Fruit fly (Drosophila melanogaster) whole organism, embryonic: ENCODE results near the gene CG14818.

ENCODE experiments used
- Asciz ChIP-seq: fragments of 200-800 bp; sonication (Bioruptor generic); optimal IDR thresholded peaks from 2 replicates; lab custom pipeline; 2017; ENCODE audit warnings: missing biosample characterization, mild to moderate bottlenecking, missing genetic modification characterization, missing genetic modification reagents
- CG10209 ChIP-seq: fragments of 200-800 bp; sonication (Bioruptor generic); optimal IDR thresholded peaks from 3 replicates; lab custom pipeline; 2017; ENCODE audit warnings: missing biosample characterization, mild to moderate bottlenecking, missing genetic modification characterization, missing genetic modification reagents
- CG10267 ChIP-seq: fragments of 200-800 bp; sonication (Bioruptor generic); optimal IDR thresholded peaks from 2 replicates; lab custom pipeline; 2018; ENCODE audit warnings: missing biosample characterization, mild to moderate bottlenecking, missing genetic modification characterization, moderate library complexity
- CG11456 ChIP-seq: fragments of 200-800 bp; sonication (Bioruptor generic); IDR thresholded peaks from 3 replicates; pipeline ENCODE4 v1.3.6; 2022; ENCODE audit warnings: missing biosample characterization, missing genetic modification characterization
- CG12744 ChIP-seq: fragments of 200-800 bp; sonication (Bioruptor generic); optimal IDR thresholded peaks from 2 replicates; lab custom pipeline; 2016; ENCODE audit warnings: missing biosample characterization, missing genetic modification characterization
- CG14860 ChIP-seq: fragments of 200-800 bp; sonication (Bioruptor generic); IDR thresholded peaks from 3 replicates; pipeline ENCODE4 v1.3.6; 2022; ENCODE audit warnings: missing biosample characterization, missing genetic modification characterization; ENCODE audit not compliant: partially characterized antibody
- CG15269 ChIP-seq: fragments of 200-800 bp; sonication (Bioruptor generic); optimal IDR thresholded peaks from 2 replicates; lab custom pipeline; 2018; ENCODE audit warnings: missing biosample characterization, mild to moderate bottlenecking, missing genetic modification characterization, moderate library complexity
- CG15479 ChIP-seq: fragments of 200-800 bp; sonication (Bioruptor generic); optimal IDR thresholded peaks from 3 replicates; lab custom pipeline; 2019; ENCODE audit warnings: missing biosample characterization, mild to moderate bottlenecking, missing genetic modification characterization, moderate library complexity
- CG15514 ChIP-seq: fragments of 200-800 bp; sonication (Bioruptor generic); optimal IDR thresholded peaks from 3 replicates; lab custom pipeline; 2017; ENCODE audit warnings: missing biosample characterization, missing genetic modification characterization, mild to moderate bottlenecking, moderate library complexity, missing genetic modification reagents
- CG17186 ChIP-seq: fragments of 200-800 bp; sonication (Bioruptor generic); optimal IDR thresholded peaks from 3 replicates; lab custom pipeline; 2017; ENCODE audit warnings: missing biosample characterization, missing genetic modification reagents, missing genetic modification characterization
- CG18764 ChIP-seq: fragments of 200-800 bp; sonication (Bioruptor generic); optimal IDR thresholded peaks from 3 replicates; lab custom pipeline; 2016; ENCODE audit warnings: missing biosample characterization, missing genetic modification characterization
- CG2129 ChIP-seq: fragments of 200-800 bp; sonication (Bioruptor generic); IDR thresholded peaks from 2 replicates; pipeline ENCODE4 v1.3.6; 2022; ENCODE audit warnings: missing biosample characterization, missing genetic modification characterization; ENCODE audit not compliant: partially characterized antibody
- CG30431 ChIP-seq: fragments of 200-800 bp; sonication (Bioruptor generic); optimal IDR thresholded peaks from 2 replicates; lab custom pipeline; 2017; ENCODE audit warnings: missing biosample characterization, missing genetic modification characterization
- CG33557 ChIP-seq: fragments of 200-800 bp; sonication (Bioruptor generic); optimal IDR thresholded peaks from 2 replicates; lab custom pipeline; 2019; ENCODE audit warnings: missing biosample characterization, mild to moderate bottlenecking, missing genetic modification characterization, moderate library complexity
- CG4328 ChIP-seq: fragments of 200-800 bp; sonication (Bioruptor generic); optimal IDR thresholded peaks from 3 replicates; lab custom pipeline; 2017; ENCODE audit warnings: missing biosample characterization, missing genetic modification reagents, missing genetic modification characterization
- CG6654 ChIP-seq: fragments of 200-800 bp; sonication (Bioruptor generic); optimal IDR thresholded peaks from 2 replicates; lab custom pipeline; 2017; ENCODE audit warnings: missing biosample characterization, mild to moderate bottlenecking, missing genetic modification characterization
- CG6683 ChIP-seq: fragments of 200-800 bp; sonication (Bioruptor generic); optimal IDR thresholded peaks from 2 replicates; lab custom pipeline; 2017; ENCODE audit warnings: missing biosample characterization, mild to moderate bottlenecking, missing genetic modification characterization, missing genetic modification reagents
- CG6791 ChIP-seq: fragments of 200-800 bp; sonication (Bioruptor generic); IDR thresholded peaks from 3 replicates; pipeline ENCODE4 v1.3.6; 2022; ENCODE audit warnings: missing biosample characterization, missing genetic modification characterization; ENCODE audit not compliant: partially characterized antibody
- CG7372 ChIP-seq: fragments of 200-800 bp; sonication (Bioruptor generic); IDR thresholded peaks from 2 replicates; pipeline ENCODE4 v1.3.6; 2022; ENCODE audit warnings: missing biosample characterization, missing genetic modification characterization
- CG9727 ChIP-seq: fragments of 200-800 bp; sonication (Bioruptor generic); optimal IDR thresholded peaks from 3 replicates; lab custom pipeline; 2017; ENCODE audit warnings: missing biosample characterization, mild to moderate bottlenecking, missing genetic modification characterization
- Elba2 ChIP-seq: fragments of 200-800 bp; sonication (Bioruptor generic); optimal IDR thresholded peaks from 3 replicates; lab custom pipeline; 2016; ENCODE audit warnings: missing biosample characterization, missing genetic modification characterization
- Ets65A ChIP-seq: fragments of 200-800 bp; sonication (Bioruptor generic); peaks from one replicate; lab custom pipeline; 2016; ENCODE audit warnings: missing biosample characterization, missing genetic modification characterization
- GATAe ChIP-seq: fragments of 200-800 bp; sonication (Bioruptor generic); conservative IDR thresholded peaks from 2 replicates; pipeline ENCODE4 v1.3.6; 2022; ENCODE audit warnings: missing biosample characterization, missing genetic modification characterization
- HmgZ ChIP-seq: fragments of 200-800 bp; sonication (Bioruptor generic); optimal IDR thresholded peaks from 2 replicates; lab custom pipeline; 2018; ENCODE audit warnings: missing biosample characterization, mild to moderate bottlenecking, missing genetic modification characterization
- MESR4 ChIP-seq: fragments of 200-800 bp; sonication (Bioruptor generic); optimal IDR thresholded peaks from 2 replicates; lab custom pipeline; 2018; ENCODE audit warnings: missing biosample characterization, mild to moderate bottlenecking, missing genetic modification characterization, moderate library complexity
- Opbp ChIP-seq: fragments of 200-800 bp; sonication (Bioruptor generic); IDR thresholded peaks from 3 replicates; pipeline ENCODE4 v1.3.6; 2022; ENCODE audit warnings: missing biosample characterization, missing genetic modification characterization; ENCODE audit not compliant: partially characterized antibody
- Six4 ChIP-seq: fragments of 200-800 bp; sonication (Bioruptor generic); optimal IDR thresholded peaks from 2 replicates; lab custom pipeline; 2016; ENCODE audit warnings: missing biosample characterization, missing genetic modification characterization
- Trl ChIP-seq, 3 experiments: fragments of >200 bp in 2 of 3; fragments of 200-800 bp in 1 of 3; sonication (Bioruptor generic) in 1 of 3; optimal IDR thresholded peaks; 2 replicates in 1 of 3; 3 replicates in 2 of 3; lab custom pipeline; 2016 to 2017; ENCODE audit warnings: missing biosample characterization in 1 of 3, missing genetic modification characterization in 1 of 3
- amos ChIP-seq: fragments of 200-800 bp; sonication (Bioruptor generic); IDR thresholded peaks from 2 replicates; pipeline ENCODE4 v1.3.6; 2022; ENCODE audit warnings: missing biosample characterization, missing genetic modification characterization; ENCODE audit not compliant: partially characterized antibody
- bcd ChIP-seq: fragments of 200-800 bp; sonication (Bioruptor generic); optimal IDR thresholded peaks from 2 replicates; lab custom pipeline; 2017; ENCODE audit warnings: missing biosample characterization, mild to moderate bottlenecking, missing genetic modification characterization
- cas ChIP-seq: fragments of 200-800 bp; sonication (Bioruptor generic); IDR thresholded peaks from 2 replicates; pipeline ENCODE4 v1.3.6; 2022; ENCODE audit warnings: missing biosample characterization, missing genetic modification characterization
- dmrt11E ChIP-seq: fragments of 200-800 bp; sonication (Bioruptor generic); optimal IDR thresholded peaks from 3 replicates; lab custom pipeline; 2018; ENCODE audit warnings: missing biosample characterization, mild to moderate bottlenecking, missing genetic modification characterization, moderate library complexity
- emc ChIP-seq: fragments of 200-800 bp; sonication (Bioruptor generic); optimal IDR thresholded peaks from 2 replicates; lab custom pipeline; 2016; ENCODE audit warnings: missing biosample characterization, missing genetic modification characterization
- ewg ChIP-seq: fragments of 200-800 bp; sonication (Bioruptor generic); optimal IDR thresholded peaks from 3 replicates; lab custom pipeline; 2017; ENCODE audit warnings: mild to moderate bottlenecking, missing biosample characterization, missing genetic modification reagents, missing genetic modification characterization
- hth ChIP-seq: fragments of >200 bp; optimal IDR thresholded peaks from 2 replicates; lab custom pipeline; 2017; ENCODE audit warnings: inconsistent platforms
- jumu ChIP-seq: fragments of 200-800 bp; sonication (Bioruptor generic); optimal IDR thresholded peaks from 3 replicates; lab custom pipeline; 2016; ENCODE audit warnings: missing biosample characterization, missing genetic modification characterization
- kni ChIP-seq: fragments of 200-800 bp; sonication (Bioruptor generic); optimal IDR thresholded peaks from 3 replicates; lab custom pipeline; 2017; ENCODE audit warnings: mild to moderate bottlenecking, missing biosample characterization, missing genetic modification reagents, missing genetic modification characterization
- mam ChIP-seq: fragments of 200-800 bp; sonication (Bioruptor generic); optimal IDR thresholded peaks from 3 replicates; lab custom pipeline; 2016; ENCODE audit warnings: missing biosample characterization, missing genetic modification characterization
- mld ChIP-seq: fragments of 200-800 bp; sonication (Bioruptor generic); IDR thresholded peaks from 3 replicates; pipeline ENCODE4 v1.3.6; 2022; ENCODE audit warnings: missing biosample characterization, missing genetic modification characterization; ENCODE audit not compliant: partially characterized antibody
- peb ChIP-seq: fragments of 200-800 bp; sonication (Bioruptor generic); IDR thresholded peaks from 2 replicates; pipeline ENCODE4 v1.3.6; 2022; ENCODE audit warnings: missing biosample characterization, missing genetic modification characterization
- pfk ChIP-seq: fragments of 200-800 bp; sonication (Bioruptor generic); optimal IDR thresholded peaks from 2 replicates; lab custom pipeline; 2018; ENCODE audit warnings: missing biosample characterization, mild to moderate bottlenecking, missing genetic modification characterization, moderate library complexity
- pita ChIP-seq: fragments of 200-800 bp; sonication (Bioruptor generic); optimal IDR thresholded peaks from 2 replicates; lab custom pipeline; 2017; ENCODE audit warnings: missing biosample characterization, mild to moderate bottlenecking, missing genetic modification characterization
- psq ChIP-seq: fragments of 200-800 bp; sonication (Bioruptor generic); optimal IDR thresholded peaks from 2 replicates; lab custom pipeline; 2017; ENCODE audit warnings: missing biosample characterization, missing genetic modification characterization
- sima ChIP-seq: fragments of 200-800 bp; sonication (Bioruptor generic); optimal IDR thresholded peaks from 2 replicates; lab custom pipeline; 2016; ENCODE audit warnings: missing biosample characterization, missing genetic modification characterization
- tll ChIP-seq, 2 experiments: fragments of 200-800 bp in 1 of 2; fragments of >200 bp in 1 of 2; sonication (Bioruptor generic) in 1 of 2; optimal IDR thresholded peaks; 2 replicates each; lab custom pipeline; 2017 to 2019; ENCODE audit warnings: missing biosample characterization in 2 of 2, missing genetic modification characterization in 2 of 2, mild to moderate bottlenecking in 1 of 2, moderate library complexity in 1 of 2
- trh ChIP-seq: fragments of 200-800 bp; sonication (Bioruptor generic); optimal IDR thresholded peaks from 2 replicates; lab custom pipeline; 2016; ENCODE audit warnings: missing biosample characterization, missing genetic modification characterization
- vnd ChIP-seq: fragments of 200-800 bp; sonication (Bioruptor generic); IDR thresholded peaks from 3 replicates; pipeline ENCODE4 v1.3.6; 2022; ENCODE audit warnings: missing biosample characterization, missing genetic modification characterization; ENCODE audit not compliant: partially characterized antibody
- zf30C ChIP-seq: fragments of 200-800 bp; sonication (Bioruptor generic); optimal IDR thresholded peaks from 3 replicates; lab custom pipeline; 2018; ENCODE audit warnings: missing biosample characterization, mild to moderate bottlenecking, missing genetic modification characterization

Gene CG14818

DNA sequence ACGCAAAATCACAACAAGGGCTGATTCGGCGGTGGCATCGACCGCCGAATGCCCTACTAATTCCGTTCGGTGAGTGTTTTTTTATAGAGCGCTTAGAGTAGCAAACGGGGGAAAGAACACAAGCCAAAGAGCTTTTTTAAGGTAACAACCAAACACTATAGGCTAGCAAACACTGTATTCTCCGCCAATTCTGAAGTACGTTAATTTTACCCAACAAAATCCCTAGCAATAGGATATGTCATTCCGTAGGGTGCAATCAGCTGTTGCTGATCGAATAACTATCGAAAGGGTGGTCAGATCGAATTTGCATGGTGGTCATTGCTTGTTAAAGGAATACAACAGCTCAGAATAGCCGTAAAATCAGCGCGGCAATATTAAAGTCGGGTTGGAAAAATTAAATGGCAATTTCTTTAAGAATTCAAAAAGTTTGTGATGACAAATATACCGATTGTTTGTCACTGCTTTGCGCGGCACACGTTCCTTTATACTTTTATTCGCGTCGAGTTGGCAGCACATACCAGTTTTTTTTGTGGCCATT, 28.2 kb upstream of the CG14818 start, which contains the start of gene mip130 (continued):
- peak; percentile 30; the same call in 1 of the 2 replicates for TF ChIP-seq peb (GFP tag; lab: Robert Waterston, UW)
- peak; percentile 66 for TF ChIP-seq amos (GFP tag; lab: Robert Waterston, UW)
- peak; percentile 34 for TF ChIP-seq dmrt11E
- peak; percentile 88 for TF ChIP-seq Ets65A (GFP tag; lab: Kevin White, UChicago)
- no peak for TF ChIP-seq pfk
- TF ChIP-seq zf30C (GFP tag; lab: Kevin White, UChicago) = no peak
- peak; percentile 44; the same call in 1 of the 3 replicates for TF ChIP-seq Opbp (GFP tag; lab: Robert Waterston, UW)
- TF ChIP-seq Trl (optimal IDR thresholded peaks at IDR 0.05; lab: Kevin White, UChicago) = no peak
- peak; percentile 55 for TF ChIP-seq Trl (GFP tag; optimal IDR thresholded peaks at IDR 0.05; lab: Kevin White, UChicago)
- TF ChIP-seq CG9727 (GFP tag; lab: Kevin White, UChicago) = peak; percentile 52
- TF ChIP-seq Asciz = no peak
- peak; percentile 28 for TF ChIP-seq CG18764
- peak; percentile 50 for TF ChIP-seq mam
- TF ChIP-seq CG15514 (GFP tag; lab: Kevin White, UChicago) = no peak
- TF ChIP-seq ewg (GFP tag; lab: Kevin White, UChicago) = no peak
- no peak for TF ChIP-seq CG30431
- TF ChIP-seq Elba2 (GFP tag; lab: Kevin White, UChicago) = no peak
- peak; percentile 50 for TF ChIP-seq bcd (GFP tag; lab: Kevin White, UChicago)
- no peak for TF ChIP-seq MESR4 (GFP tag; lab: Kevin White, UChicago)
- TF ChIP-seq CG11456 = peak; percentile 54; the same call in 1 of the 3 replicates
- peak; percentile 48; the same call in 1 of the 2 replicates for TF ChIP-seq CG2129
- peak; percentile 16 for TF ChIP-seq emc (GFP tag; lab: Kevin White, UChicago)
- no peak for TF ChIP-seq CG4328 (GFP tag; lab: Kevin White, UChicago)
- TF ChIP-seq hth (lab: Kevin White, UChicago) = no peak
- TF ChIP-seq CG7372 (GFP tag; lab: Robert Waterston, UW) = 0 out of 2 replicates have a peak, but pooled peaks have one; percentile 30
- no peak for TF ChIP-seq CG33557 (GFP tag; lab: Kevin White, UChicago)
- no peak for TF ChIP-seq CG15479 (GFP tag; lab: Kevin White, UChicago)
- no peak for TF ChIP-seq GATAe (GFP tag; lab: Robert Waterston, UW)
- TF ChIP-seq Six4 (GFP tag; lab: Kevin White, UChicago) = no peak
- TF ChIP-seq pita (GFP tag; lab: Kevin White, UChicago) = no peak
- peak; percentile 25 for TF ChIP-seq CG10267 (tag; lab: Kevin White, UChicago)
- peak; percentile 61 for TF ChIP-seq jumu
- no peak for TF ChIP-seq cas (GFP tag; lab: Robert Waterston, UW)
- peak; percentile 48 for TF ChIP-seq CG10209 (GFP tag; lab: Kevin White, UChicago)
- peak; percentile 58 for TF ChIP-seq CG15269
- peak; percentile 7 for TF ChIP-seq CG17186 (GFP tag; lab: Kevin White, UChicago)
- 0 out of 3 replicates have a peak, but pooled peaks have one; percentile 46 for TF ChIP-seq mld
- TF ChIP-seq kni = no peak
- TF ChIP-seq CG6791 (GFP tag; lab: Robert Waterston, UW) = peak; percentile 73
- TF ChIP-seq psq (GFP tag; lab: Kevin White, UChicago) = no peak
- 0 out of 3 replicates have a peak, but pooled peaks have one; percentile 52 for TF ChIP-seq CG14860 (GFP tag; lab: Robert Waterston, UW)
- no peak for TF ChIP-seq sima
- TF ChIP-seq CG6654 (GFP tag; lab: Kevin White, UChicago) = no peak
- no peak for TF ChIP-seq tll (GFP tag; optimal IDR thresholded peaks at IDR 0.05; lab: Kevin White, UChicago)
- TF ChIP-seq HmgZ = peak; percentile 31
- no peak for TF ChIP-seq CG6683
- TF ChIP-seq trh (GFP tag; lab: Kevin White, UChicago) = no peak
- no peak for TF ChIP-seq CG12744 (GFP tag; lab: Kevin White, UChicago)
- TF ChIP-seq vnd (GFP tag; lab: Robert Waterston, UW) = peak; percentile 67; the same call in 2 of the 3 replicates
